Worm (Caenorhabditis elegans): Measurements from ENCODE around the gene nlp-5.

Gene nlp-5

DNA sequence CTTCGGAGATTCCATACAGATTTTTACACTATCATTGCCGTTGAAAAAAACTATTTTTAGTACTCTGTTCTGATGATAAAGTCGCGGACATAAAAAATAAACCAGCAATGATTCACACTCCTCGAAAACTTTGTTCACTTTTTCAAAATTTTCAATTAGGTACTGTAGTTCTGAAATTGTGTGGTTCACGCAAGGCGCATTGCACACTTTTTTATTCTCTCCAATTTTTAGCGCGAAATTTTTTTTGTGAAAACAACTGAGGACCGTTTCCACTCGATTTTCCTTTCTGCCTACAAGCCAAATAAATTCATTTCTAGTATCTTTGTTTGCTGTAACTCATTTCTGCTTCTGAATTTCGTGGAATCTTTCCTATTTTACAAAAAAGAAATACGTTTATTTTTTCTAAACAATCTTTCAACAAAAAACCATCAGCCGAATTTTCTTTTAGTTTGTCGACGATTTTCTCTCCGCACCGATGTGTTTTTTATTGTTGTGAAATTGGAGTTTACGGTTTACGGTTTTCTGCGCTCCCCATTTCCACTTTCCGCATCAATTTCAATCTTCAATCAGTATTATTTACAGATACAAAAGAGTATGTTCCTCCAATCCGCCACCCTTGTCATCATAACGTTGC, 15.0 kb downstream of the nlp-5 start, which contains the start of gene F35C11.5 (continued):
- peak; percentile 92 for TF ChIP-seq madf-6 (GFP tag; IDR thresholded peaks at IDR 0.05)

- TF ChIP-seq F49E8.2 (tag; optimal IDR thresholded peaks at IDR 0.05; ENCODE audit: insufficient read depth) (no peak), hmg-20 (GFP tag; IDR thresholded peaks at IDR 0.05) (no peak), somi-1 (GFP tag; optimal IDR thresholded peaks at IDR 0.05) (no peak), ekl-4 (GFP tag; IDR thresholded peaks at IDR 0.05) (no peak), ceh-27 (GFP tag; optimal IDR thresholded peaks at IDR 0.05) (no peak)
Observed at ce11 chrII:8256013-8256412, 17.8 kb downstream of the nlp-5 start, which contains the start of gene F35C11.7. Gene F35C11.7, plus strand, starts transcription at chrII:8256313.

DNA sequence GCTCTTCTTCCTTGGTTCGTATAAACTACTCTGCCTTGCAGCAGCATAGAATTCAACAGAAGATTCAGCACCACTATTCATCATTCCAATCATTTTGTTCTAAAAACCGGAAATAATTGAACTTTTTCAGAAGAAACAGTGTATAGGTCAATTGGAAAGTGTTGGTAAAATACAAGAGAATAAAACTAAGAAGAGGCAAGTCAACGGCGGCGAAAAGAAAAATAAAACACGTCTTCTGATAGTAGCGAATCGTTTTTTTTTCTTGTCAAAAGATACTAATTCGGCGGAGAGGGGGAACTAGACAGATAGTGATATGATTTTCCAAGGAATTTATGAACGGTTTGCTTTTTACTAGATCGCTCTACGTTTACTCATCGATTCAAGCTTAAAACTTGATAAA, 20.8 kb downstream of the nlp-5 start, which contains the start of gene F35C11.6:
Gene F35C11.6, minus strand, starts transcription at position 101 of the 400 bp plus-strand sequence.
- TF ChIP-seq tbp1 (GFP tag; optimal IDR thresholded peaks at IDR 0.05) (no peak), snpc-4 (GFP tag; optimal IDR thresholded peaks at IDR 0.05) (no peak), snpc-4 (tag; optimal IDR thresholded peaks at IDR 0.05) (no peak)

DNA sequence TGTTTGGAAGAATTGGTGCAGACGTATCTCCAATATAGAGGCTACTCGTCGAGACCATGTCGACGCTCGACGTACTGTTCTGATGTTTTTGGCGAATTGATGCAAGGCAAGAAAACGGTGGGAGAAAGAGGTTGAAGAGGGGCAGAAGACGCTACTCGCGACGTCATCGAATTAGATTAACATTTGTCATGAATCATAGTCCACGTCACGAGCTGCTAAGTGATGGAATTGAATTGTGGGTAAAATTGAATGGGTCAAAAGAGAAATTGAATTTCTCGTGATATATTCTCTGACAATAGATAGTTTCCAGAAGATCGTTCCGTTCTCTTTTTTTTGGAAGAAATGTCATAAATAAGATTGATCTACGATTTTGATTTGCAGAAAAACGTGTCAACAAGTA, 21.4 kb downstream of the nlp-5 start:
- TF ChIP-seq ztf-26 (tag; optimal IDR thresholded peaks at IDR 0.05) (peak; percentile 66), hsf-1 (GFP tag; IDR thresholded peaks at IDR 0.05) (0 out of 2 replicates have a peak, but pooled peaks have one; percentile 53), atf-7 (tag; optimal IDR thresholded peaks at IDR 0.05) (no peak), athp-1 (tag; optimal IDR thresholded peaks at IDR 0.05) (no peak), somi-1 (GFP tag; optimal IDR thresholded peaks at IDR 0.05) (peak; percentile 52), lin-26 (GFP tag; IDR thresholded peaks at IDR 0.05) (peak; percentile 28; the same call in 1 of the 2 replicates), him-1 (tag; optimal IDR thresholded peaks at IDR 0.05) (no peak), B0261.1 (tag; optimal IDR thresholded peaks at IDR 0.05) (no peak), bed-1 (GFP tag; IDR thresholded peaks at IDR 0.05) (no peak), C06A6.2 (GFP tag; conservative IDR thresholded peaks at IDR 0.05) (0 out of 2 replicates have a peak, but pooled peaks have one; percentile 17)

ce11 chrII:8263562-8263961, 25.3 kb downstream of the nlp-5 start:
- peak; percentile 30 for TF ChIP-seq ztf-26 (tag; optimal IDR thresholded peaks at IDR 0.05)
- TF ChIP-seq C06A6.2 (GFP tag; conservative IDR thresholded peaks at IDR 0.05): no peak
- peak; percentile 47 for TF ChIP-seq nhr-80 (tag; optimal IDR thresholded peaks at IDR 0.05)

DNA sequence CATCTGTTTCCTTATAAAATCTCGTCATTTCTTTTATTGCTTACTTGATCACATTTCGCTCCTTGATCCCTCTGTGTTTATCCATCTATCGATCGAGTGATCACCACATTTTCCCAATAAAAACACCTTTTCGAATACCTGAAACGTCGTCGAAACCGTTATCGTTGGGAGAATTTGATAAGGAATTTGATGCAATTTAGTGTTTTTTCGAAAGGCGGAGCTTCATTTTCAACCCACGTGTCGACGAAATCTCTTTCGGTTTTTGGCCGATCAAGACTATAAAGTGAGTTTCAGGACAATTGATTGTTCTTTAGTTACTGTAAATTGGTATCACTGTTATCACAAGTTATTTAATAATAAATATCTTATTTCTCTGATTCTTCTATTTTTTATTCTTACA, 26.4 kb downstream of the nlp-5 start, which contains the start of gene srdh-1:
Gene srdh-1, plus strand, starts transcription at position 43 of the 400 bp plus-strand sequence.
- no peak for TF ChIP-seq Y53G8AR.9 (GFP tag; conservative IDR thresholded peaks at IDR 0.05)

DNA sequence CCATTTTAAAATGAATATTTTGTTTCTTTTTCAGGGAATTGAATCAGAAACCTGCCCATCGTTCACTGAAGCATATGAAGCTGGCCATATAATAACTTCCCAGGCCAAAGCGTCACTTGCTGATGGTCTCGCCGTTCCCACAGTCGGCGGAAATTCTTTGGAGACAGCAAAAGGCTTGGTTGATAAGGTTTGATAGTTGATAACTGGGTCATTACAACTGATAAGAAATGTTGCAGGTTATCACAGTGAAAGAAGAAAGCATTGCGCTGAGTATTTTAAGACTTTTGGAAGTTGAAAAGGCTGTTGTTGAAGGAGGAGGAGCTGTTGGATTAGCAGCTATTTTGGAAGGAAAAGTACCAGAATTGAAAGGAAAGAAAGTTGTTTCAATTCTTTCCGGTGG, 28.3 kb downstream of the nlp-5 start:
- no peak for TF ChIP-seq snpc-1.3 (tag; optimal IDR thresholded peaks at IDR 0.05; ENCODE audit: insufficient read depth)
- peak; percentile 79 for TF ChIP-seq nhr-80 (tag; optimal IDR thresholded peaks at IDR 0.05)
- TF ChIP-seq dox-1 (GFP tag; IDR thresholded peaks at IDR 0.05): peak; percentile 44; the same call in 1 of the 2 replicates

- TF ChIP-seq atf-7 (tag; optimal IDR thresholded peaks at IDR 0.05): no peak
- TF ChIP-seq lin-26 (GFP tag; IDR thresholded peaks at IDR 0.05): 0 out of 2 replicates have a peak, but pooled peaks have one; percentile 64
- no peak for TF ChIP-seq lag-1 (GFP tag; IDR thresholded peaks at IDR 0.05)
Observed at ce11 chrII:8267679-8268078, 29.4 kb downstream of the nlp-5 start.

All from whole organism, young adult.